Worm (Caenorhabditis elegans): ENCODE results near the gene K07E3.4.

Gene K07E3.4

ce11 chrX:8053008-8053441 is 30.8 kb downstream of the K07E3.4 start (continued):
- TF ChIP-seq Y5F2A.4 (GFP tag; optimal IDR thresholded peaks at IDR 0.05) (no peak), pqm-1 (tag; optimal IDR thresholded peaks at IDR 0.05) (no peak), arid-1 (GFP tag; conservative IDR thresholded peaks at IDR 0.05) (no peak), aha-1 (tag) (peak; percentile 61), Y105C5A.15 (GFP tag; IDR thresholded peaks at IDR 0.05) (no peak), ceh-20 (GFP tag; IDR thresholded peaks at IDR 0.05) (peak; percentile 62; the same call in 1 of the 2 replicates), nhr-111 (GFP tag; optimal IDR thresholded peaks at IDR 0.05) (no peak), ces-1 (GFP tag; optimal IDR thresholded peaks at IDR 0.05) (no peak), Y48G9A.11 (GFP tag; IDR thresholded peaks at IDR 0.05) (no peak), unc-62 (GFP tag; optimal IDR thresholded peaks at IDR 0.05 in 1 of 2) (peak in 1 of 2 experiments; percentile 73), unc-62 (tag; optimal IDR thresholded peaks at IDR 0.05) (no peak), daf-19 (GFP tag; conservative IDR thresholded peaks at IDR 0.05) (no peak), nhr-11 (tag; optimal IDR thresholded peaks at IDR 0.05) (peak; percentile 54), madf-5 (GFP tag; IDR thresholded peaks at IDR 0.05) (no peak), hlh-30 (tag; optimal IDR thresholded peaks at IDR 0.05; ENCODE audit: insufficient read depth) (no peak), nhr-237 (tag; optimal IDR thresholded peaks at IDR 0.05) (no peak), ZK337.2 (GFP tag; IDR thresholded peaks at IDR 0.05) (no peak), skn-1 (tag; optimal IDR thresholded peaks at IDR 0.05) (no peak), zfp-3 (GFP tag; conservative IDR thresholded peaks at IDR 0.05) (no peak), lin-29 (GFP tag; IDR thresholded peaks at IDR 0.05) (no peak), sdz-12 (GFP tag; optimal IDR thresholded peaks at IDR 0.05) (no peak), jun-1 (tag; optimal IDR thresholded peaks at IDR 0.05) (no peak), F37D6.2 (tag; optimal IDR thresholded peaks at IDR 0.05) (no peak), mxl-3 (GFP tag; optimal IDR thresholded peaks at IDR 0.05) (no peak), lir-3 (tag; optimal IDR thresholded peaks at IDR 0.05) (no peak), ceh-32 (tag; optimal IDR thresholded peaks at IDR 0.05; ENCODE audit: poor library complexity) (no peak)

- TF ChIP-seq nhr-77 (tag; optimal IDR thresholded peaks at IDR 0.05) (no peak), aha-1 (tag) (peak; percentile 44)
These were observed 31.8 kb downstream of the K07E3.4 start for ce11 chrX:8052055-8052454.

ce11 chrX:8048637-8049036 is 35.2 kb downstream of the K07E3.4 start:
- peak; percentile 43 for TF ChIP-seq aha-1 (tag)
- no peak for TF ChIP-seq nhr-77 (tag; optimal IDR thresholded peaks at IDR 0.05)
- peak in 1 of 2 experiments; percentile 15 for TF ChIP-seq daf-16 (GFP tag; optimal IDR thresholded peaks at IDR 0.05)
- no peak for TF ChIP-seq daf-16 (tag; optimal IDR thresholded peaks at IDR 0.05)
- peak; percentile 9 for TF ChIP-seq F10B5.3 (tag; optimal IDR thresholded peaks at IDR 0.05)
- no peak for TF ChIP-seq snpc-1.2 (GFP tag; IDR thresholded peaks at IDR 0.05)

ce11 chrX:8045152-8045551 is 38.7 kb downstream of the K07E3.4 start, which contains the start of gene C18A11.4:
Gene C18A11.4, plus strand, starts transcription at chrX:8045518.
- TF ChIP-seq daf-19 (GFP tag; conservative IDR thresholded peaks at IDR 0.05) = no peak
- no peak for TF ChIP-seq hlh-11 (tag; optimal IDR thresholded peaks at IDR 0.05)
- no peak for TF ChIP-seq snpc-4 (tag; optimal IDR thresholded peaks at IDR 0.05)
- no peak for TF ChIP-seq gei-8 (GFP tag; optimal IDR thresholded peaks at IDR 0.05)
- TF ChIP-seq dmd-8 (GFP tag; IDR thresholded peaks at IDR 0.05) = no peak
- TF ChIP-seq tra-1 (GFP tag; IDR thresholded peaks at IDR 0.05) = no peak
- no peak for TF ChIP-seq vab-7 (GFP tag; IDR thresholded peaks at IDR 0.05)
- TF ChIP-seq skn-1 (tag; optimal IDR thresholded peaks at IDR 0.05) = no peak
- TF ChIP-seq ceh-20 (GFP tag; IDR thresholded peaks at IDR 0.05) = no peak
- no peak for TF ChIP-seq lin-1 (GFP tag; IDR thresholded peaks at IDR 0.05)
- no peak for TF ChIP-seq zfp-3 (GFP tag; conservative IDR thresholded peaks at IDR 0.05)
- TF ChIP-seq Y48G9A.11 (GFP tag; IDR thresholded peaks at IDR 0.05) = no peak
- TF ChIP-seq lsy-2 (tag; optimal IDR thresholded peaks at IDR 0.05) = no peak
- no peak for TF ChIP-seq lin-13 (GFP tag; optimal IDR thresholded peaks at IDR 0.05)
- no peak for TF ChIP-seq egl-43 (GFP tag; IDR thresholded peaks at IDR 0.05)

Data from whole organism, L4 larva.